Fruit fly (Drosophila melanogaster) whole organism: ENCODE measurements around the gene Spindly.
A peak's percentile ranks its signal among the peaks of the same experiment; 100 is the strongest.

Experiments used
- CG8478 ChIP-seq: fragments of >200 bp; optimal IDR thresholded peaks from 2 replicates; lab custom pipeline; 2018; ENCODE audit warnings: inconsistent platforms
- Dll ChIP-seq: fragments of >200 bp; optimal IDR thresholded peaks from 2 replicates; lab custom pipeline; 2017
- EcR ChIP-seq, 2 experiments: fragments of >200 bp; optimal IDR thresholded peaks; 2 replicates each; lab custom pipeline; 2017; ENCODE audit warnings: missing biosample characterization in 2 of 2, missing genetic modification characterization in 2 of 2, missing genetic modification reagents in 2 of 2
- pan ChIP-seq: fragments of >200 bp; optimal IDR thresholded peaks from 2 replicates; lab custom pipeline; 2017
- psq ChIP-seq: fragments of >200 bp; optimal IDR thresholded peaks from 2 replicates; lab custom pipeline; 2017
- usp ChIP-seq: fragments of >200 bp; optimal IDR thresholded peaks from 2 replicates; lab custom pipeline; 2017; ENCODE audit warnings: missing biosample characterization, missing genetic modification characterization, mixed read lengths

Gene Spindly

dm6 chr2L:3483672-3484071 is 46.4 kb downstream of the Spindly start:
- TF ChIP-seq EcR (GFP tag; optimal IDR thresholded peaks at IDR 0.05; lab: Kevin White, UChicago) (no peak), psq (no peak), pan (lab: Kevin White, UChicago) (no peak), usp (GFP tag; lab: Kevin White, UChicago) (no peak), Dll (lab: Kevin White, UChicago) (no peak), CG8478 (no peak)

- TF ChIP-seq EcR (GFP tag; optimal IDR thresholded peaks at IDR 0.05; lab: Kevin White, UChicago), result no peak
- TF ChIP-seq Dll (lab: Kevin White, UChicago), result no peak
- no peak for TF ChIP-seq usp (GFP tag; lab: Kevin White, UChicago)
- no peak for TF ChIP-seq pan (lab: Kevin White, UChicago)
- no peak for TF ChIP-seq psq
- no peak for TF ChIP-seq CG8478
Measured at dm6 chr2L:3482712-3483111, 47.4 kb downstream of the Spindly start.

- TF ChIP-seq psq (no peak), usp (GFP tag; lab: Kevin White, UChicago) (no peak), Dll (lab: Kevin White, UChicago) (no peak), CG8478 (no peak), pan (lab: Kevin White, UChicago) (no peak), EcR (GFP tag; optimal IDR thresholded peaks at IDR 0.05; lab: Kevin White, UChicago) (no peak)
Measured at dm6 chr2L:3482037-3482436, 48.1 kb downstream of the Spindly start.

dm6 chr2L:3480443-3480839 is 49.7 kb downstream of the Spindly start:
- no peak for TF ChIP-seq CG8478
- TF ChIP-seq Dll (lab: Kevin White, UChicago), result no peak
- no peak for TF ChIP-seq usp (GFP tag; lab: Kevin White, UChicago)
- TF ChIP-seq psq, result no peak
- TF ChIP-seq EcR (GFP tag; optimal IDR thresholded peaks at IDR 0.05; lab: Kevin White, UChicago), result no peak
- no peak for TF ChIP-seq pan (lab: Kevin White, UChicago)

- no peak for TF ChIP-seq pan (lab: Kevin White, UChicago)
- no peak for TF ChIP-seq Dll (lab: Kevin White, UChicago)
- no peak for TF ChIP-seq EcR (GFP tag; optimal IDR thresholded peaks at IDR 0.05; lab: Kevin White, UChicago)
- TF ChIP-seq psq, result no peak
- no peak for TF ChIP-seq CG8478
- TF ChIP-seq usp (GFP tag; lab: Kevin White, UChicago), result no peak
Measured at dm6 chr2L:3479697-3480442, 50.2 kb downstream of the Spindly start.

dm6 chr2L:3478034-3478880 is 51.9 kb downstream of the Spindly start, which contains the start of gene Thor:
Thor (plus strand) TSS chr2L:3478434.
- TF ChIP-seq psq (no peak), Dll (lab: Kevin White, UChicago) (peak; percentile 75)
